Fruit fly (Drosophila melanogaster): ENCODE measurements around the gene CG9109.

The CG9109 gene

dm6 chr2L:6051212-6051621 is 17.0 kb upstream of the CG9109 start (continued):
- TF ChIP-seq CG4854 (GFP tag; optimal IDR thresholded peaks at IDR 0.05) (peak; percentile 95), Bgb (GFP tag; IDR thresholded peaks at IDR 0.05; ENCODE audit: partially characterized antibody) (no peak), CG17385 (GFP tag; optimal IDR thresholded peaks at IDR 0.05) (peak; percentile 94), lbe (GFP tag; optimal IDR thresholded peaks at IDR 0.05) (peak; percentile 93), tna (GFP tag; IDR thresholded peaks at IDR 0.05; ENCODE audit: partially characterized antibody) (no peak), CG3847 (GFP tag; IDR thresholded peaks at IDR 0.05) (peak; percentile 94), Sox100B (GFP tag; optimal IDR thresholded peaks at IDR 0.05) (peak; percentile 94), CG8281 (tag; optimal IDR thresholded peaks at IDR 0.05) (peak; percentile 83), HHEX (GFP tag; optimal IDR thresholded peaks at IDR 0.05) (peak; percentile 97), CG1529 (GFP tag; optimal IDR thresholded peaks at IDR 0.05) (peak; percentile 92), cg (GFP tag; optimal IDR thresholded peaks at IDR 0.05) (peak; percentile 93), CG43689 (GFP tag; IDR thresholded peaks at IDR 0.05) (peak; percentile 71), CG31224 (GFP tag; IDR thresholded peaks at IDR 0.05) (peak; percentile 78), CG17802 (tag; optimal IDR thresholded peaks at IDR 0.05) (peak; percentile 65), fru (optimal IDR thresholded peaks at IDR 0.05) (no peak), CG6683 (GFP tag; optimal IDR thresholded peaks at IDR 0.05) (peak; percentile 95), al (GFP tag; IDR thresholded peaks at IDR 0.05) (peak; percentile 69), seq (GFP tag; IDR thresholded peaks at IDR 0.05) (peak; percentile 97), CG4617 (GFP tag; optimal IDR thresholded peaks at IDR 0.05; ENCODE audit: borderline replicate concordance) (peak; percentile 57), Fer2 (tag; optimal IDR thresholded peaks at IDR 0.05) (peak; percentile 91), CG12659 (GFP tag; optimal IDR thresholded peaks at IDR 0.05) (peak; percentile 97), btn (GFP tag; optimal IDR thresholded peaks at IDR 0.05) (peak; percentile 94), Hmx (GFP tag; optimal IDR thresholded peaks at IDR 0.05) (peak; percentile 79), Kr (GFP tag; optimal IDR thresholded peaks at IDR 0.05) (peak; percentile 27), gcm (GFP tag; optimal IDR thresholded peaks at IDR 0.05) (peak; percentile 97), CG2202 (tag; optimal IDR thresholded peaks at IDR 0.05) (peak; percentile 95), CG2199 (GFP tag; IDR thresholded peaks at IDR 0.05) (peak; percentile 89; the same call in 2 of the 3 replicates), cas (GFP tag; IDR thresholded peaks at IDR 0.05) (peak; percentile 84), CG9437 (GFP tag; optimal IDR thresholded peaks at IDR 0.05) (peak; percentile 90), CG18764 (GFP tag; optimal IDR thresholded peaks at IDR 0.05) (peak; percentile 85), Rfx (GFP tag; IDR thresholded peaks at IDR 0.05) (peak; percentile 97), stwl (tag; optimal IDR thresholded peaks at IDR 0.05) (peak; percentile 42), HLH4C (GFP tag; IDR thresholded peaks at IDR 0.05; ENCODE audit: partially characterized antibody) (no peak), da (GFP tag; optimal IDR thresholded peaks at IDR 0.05) (peak; percentile 86), disco-r (GFP tag; optimal IDR thresholded peaks at IDR 0.05) (peak; percentile 87), CG1792 (GFP tag; optimal IDR thresholded peaks at IDR 0.05) (peak; percentile 90), kni (GFP tag; optimal IDR thresholded peaks at IDR 0.05) (peak; percentile 90), CG13424 (tag; optimal IDR thresholded peaks at IDR 0.05) (peak; percentile 98), ftz-f1 (GFP tag; optimal IDR thresholded peaks at IDR 0.05) (peak; percentile 79), eyg (GFP tag; optimal IDR thresholded peaks at IDR 0.05) (peak; percentile 92), CG18619 (GFP tag; optimal IDR thresholded peaks at IDR 0.05) (peak; percentile 95), nerfin-1 (tag; optimal IDR thresholded peaks at IDR 0.05) (peak; percentile 95), CG12391 (tag; optimal IDR thresholded peaks at IDR 0.05) (peak; percentile 98), lab (GFP tag; optimal IDR thresholded peaks at IDR 0.05) (peak; percentile 98), CG18262 (tag; optimal IDR thresholded peaks at IDR 0.05) (peak; percentile 97), corto (GFP tag; optimal IDR thresholded peaks at IDR 0.05) (peak; percentile 92), CG8359 (GFP tag; optimal IDR thresholded peaks at IDR 0.05; ENCODE audit: borderline replicate concordance) (peak; percentile 88), stc (GFP tag; IDR thresholded peaks at IDR 0.05) (peak; percentile 95), h (optimal IDR thresholded peaks at IDR 0.05) (no peak), slbo (GFP tag; IDR thresholded peaks at IDR 0.05) (peak; percentile 89), pb (GFP tag; optimal IDR thresholded peaks at IDR 0.05) (peak; percentile 93)
